Fruit fly (Drosophila melanogaster) whole organism, pupa: ENCODE results near the gene CG32206.

Experiments
- CG10348 ChIP-seq: fragments of 200-800 bp; sonication (Bioruptor generic); IDR thresholded peaks from 2 replicates; pipeline ENCODE4 v1.3.6; 2022; ENCODE audit warnings: missing biosample characterization, missing genetic modification characterization
- EcR ChIP-seq: fragments of 200-800 bp; sonication (Bioruptor generic); optimal IDR thresholded peaks from 3 replicates; lab custom pipeline; 2019; ENCODE audit warnings: missing biosample characterization, missing genetic modification characterization, mild to moderate bottlenecking, moderate library complexity, missing genetic modification reagents

dm6 chr3L:19340516-19340915 is 72.2 kb downstream of the CG32206 start:
- no peak for TF ChIP-seq EcR
- TF ChIP-seq CG10348 (GFP tag; lab: Robert Waterston, UW): no peak
